Fruit fly (Drosophila melanogaster) whole organism, wandering third instar larva: ENCODE measurements around the gene PTPMT1.

ENCODE experiments used
- Abd-B ChIP-seq: fragments of >200 bp; optimal IDR thresholded peaks from 2 replicates; lab custom pipeline; 2017; ENCODE audit warnings: missing biosample characterization, missing genetic modification characterization
- CG32264 ChIP-seq: fragments of 200-800 bp; sonication (Bioruptor generic); optimal IDR thresholded peaks from 2 replicates; lab custom pipeline; 2016; ENCODE audit warnings: missing biosample characterization, missing genetic modification characterization
- CG9705 ChIP-seq: fragments of 200-800 bp; sonication (Bioruptor generic); optimal IDR thresholded peaks from 2 replicates; lab custom pipeline; 2018; ENCODE audit warnings: missing biosample characterization, mild to moderate bottlenecking, missing genetic modification characterization
- CrebA ChIP-seq: fragments of 200-800 bp; sonication (Bioruptor generic); optimal IDR thresholded peaks from 2 replicates; lab custom pipeline; 2016; ENCODE audit warnings: missing biosample characterization, mild to moderate bottlenecking, missing genetic modification characterization, borderline replicate concordance
- Dfd ChIP-seq: fragments of >200 bp; optimal IDR thresholded peaks from 2 replicates; lab custom pipeline; 2017; ENCODE audit warnings: missing biosample characterization, missing genetic modification characterization
- Dif ChIP-seq: fragments of 200-275, 200-300 bp; sonication (Bioruptor generic); optimal IDR thresholded peaks from 2 replicates; lab custom pipeline; 2018; ENCODE audit warnings: missing biosample characterization, missing genetic modification characterization; ENCODE audit not compliant: partially characterized antibody
- GATAd ChIP-seq: sonication (Bioruptor generic); optimal IDR thresholded peaks from 2 replicates; lab custom pipeline; 2016; ENCODE audit warnings: missing biosample characterization, missing genetic modification characterization
- HLH106 ChIP-seq: fragments of 200-800 bp; optimal IDR thresholded peaks from 3 replicates; lab custom pipeline; 2019; ENCODE audit warnings: missing biosample characterization, mild to moderate bottlenecking, missing genetic modification characterization, moderate library complexity
- Hnf4 ChIP-seq: fragments of 200-800 bp; sonication (Bioruptor generic); optimal IDR thresholded peaks from 2 replicates; lab custom pipeline; 2016; ENCODE audit warnings: missing biosample characterization, mild to moderate bottlenecking, missing genetic modification characterization
- Hr78 ChIP-seq: fragments of >200 bp; optimal IDR thresholded peaks from 2 replicates; lab custom pipeline; 2017; ENCODE audit warnings: missing biosample characterization, missing genetic modification characterization
- Hr83 ChIP-seq: fragments of 200-300 bp; sonication (Bioruptor generic); optimal IDR thresholded peaks from 2 replicates; lab custom pipeline; 2016; ENCODE audit warnings: missing biosample characterization, mild to moderate bottlenecking, missing genetic modification characterization, moderate library complexity; ENCODE audit not compliant: poor library complexity, severe bottlenecking
- Jra ChIP-seq: sonication (Bioruptor generic); optimal IDR thresholded peaks from 2 replicates; lab custom pipeline; 2016; ENCODE audit warnings: missing biosample characterization, missing genetic modification characterization
- Mio ChIP-seq: sonication (Bioruptor generic); optimal IDR thresholded peaks from 2 replicates; lab custom pipeline; 2016; ENCODE audit warnings: missing biosample characterization, missing genetic modification characterization
- Myc ChIP-seq: fragments of >200 bp; optimal IDR thresholded peaks from 2 replicates; lab custom pipeline; 2017
- N ChIP-seq: fragments of >200 bp; optimal IDR thresholded peaks from 2 replicates; lab custom pipeline; 2018; ENCODE audit warnings: missing biosample characterization, missing external identifiers, missing genetic modification characterization
- OdsH ChIP-seq: fragments of 200-800 bp; sonication (Bioruptor generic); optimal IDR thresholded peaks from 2 replicates; lab custom pipeline; 2016; ENCODE audit warnings: missing biosample characterization, mild to moderate bottlenecking, missing genetic modification characterization
- Rel ChIP-seq, 2 experiments: fragments of 200-800 bp; sonication (Bioruptor generic) in 1 of 2; optimal IDR thresholded peaks; 2 replicates in 1 of 2; 3 replicates in 1 of 2; lab custom pipeline; 2016 to 2019; ENCODE audit warnings: mild to moderate bottlenecking in 2 of 2, missing biosample characterization in 2 of 2, missing genetic modification characterization in 2 of 2, moderate library complexity in 1 of 2
- Sp1 ChIP-seq: fragments of 200-800 bp; sonication (Bioruptor generic); optimal IDR thresholded peaks from 3 replicates; lab custom pipeline; 2019; ENCODE audit warnings: missing biosample characterization, mild to moderate bottlenecking, missing genetic modification characterization, moderate library complexity
- Vsx2 ChIP-seq: fragments of 200-300, 225-300 bp; sonication (Bioruptor generic); optimal IDR thresholded peaks from 2 replicates; lab custom pipeline; 2018; ENCODE audit warnings: missing biosample characterization, missing genetic modification characterization; ENCODE audit not compliant: partially characterized antibody
- br ChIP-seq: fragments of 200-800 bp; sonication (Bioruptor generic); optimal IDR thresholded peaks from 2 replicates; lab custom pipeline; 2016; ENCODE audit warnings: missing biosample characterization, missing genetic modification characterization
- brk ChIP-seq: fragments of 200-800 bp; sonication (Bioruptor generic); optimal IDR thresholded peaks from 2 replicates; lab custom pipeline; 2016; ENCODE audit warnings: missing biosample characterization, mild to moderate bottlenecking, missing genetic modification characterization
- dl ChIP-seq, 2 experiments: fragments of 175-275, 200-275 bp in 1 of 2; fragments of 200-275 bp in 1 of 2; sonication (Bioruptor generic); optimal IDR thresholded peaks; lab custom pipeline; 2018; ENCODE audit warnings: mild to moderate bottlenecking in 2 of 2, missing biosample characterization in 2 of 2, missing genetic modification characterization in 2 of 2, moderate library complexity in 2 of 2; ENCODE audit not compliant: partially characterized antibody in 2 of 2, insufficient read depth in 1 of 2
- dmrt93B ChIP-seq: fragments of 200-800 bp; sonication (Bioruptor generic); optimal IDR thresholded peaks from 2 replicates; lab custom pipeline; 2018; ENCODE audit warnings: missing biosample characterization, mild to moderate bottlenecking, missing genetic modification characterization
- dsf ChIP-seq: sonication (Bioruptor generic); optimal IDR thresholded peaks from 2 replicates; lab custom pipeline; 2016; ENCODE audit warnings: missing biosample characterization, missing genetic modification characterization, borderline replicate concordance
- ey ChIP-seq: fragments of 200-800 bp; sonication (Bioruptor generic); optimal IDR thresholded peaks from 2 replicates; lab custom pipeline; 2016; ENCODE audit warnings: missing biosample characterization, missing genetic modification characterization
- foxo ChIP-seq, 2 experiments: fragments of 200-800 bp; sonication (Bioruptor generic); optimal IDR thresholded peaks; 2 replicates in 1 of 2; 3 replicates in 1 of 2; lab custom pipeline; 2016 to 2017; ENCODE audit warnings: missing biosample characterization in 2 of 2, missing genetic modification characterization in 2 of 2
- fru ChIP-seq: fragments of 200-800 bp; sonication (Bioruptor generic); optimal IDR thresholded peaks from 3 replicates; lab custom pipeline; 2016; ENCODE audit warnings: missing biosample characterization, mild to moderate bottlenecking, missing genetic modification characterization
- h ChIP-seq: fragments of 200-800 bp; sonication (Bioruptor generic); optimal IDR thresholded peaks from 3 replicates; lab custom pipeline; 2016; ENCODE audit warnings: missing biosample characterization, mild to moderate bottlenecking, missing genetic modification characterization
- jim ChIP-seq: fragments of 175-275, 200-325 bp; sonication (Bioruptor generic); optimal IDR thresholded peaks from 2 replicates; lab custom pipeline; 2016; ENCODE audit warnings: missing biosample characterization, mild to moderate bottlenecking, missing genetic modification characterization
- lola ChIP-seq: fragments of >200 bp; optimal IDR thresholded peaks from 2 replicates; lab custom pipeline; 2017; ENCODE audit warnings: missing biosample characterization, missing genetic modification characterization
- pan ChIP-seq: fragments of >200 bp; optimal IDR thresholded peaks from 2 replicates; lab custom pipeline; 2017
- psq ChIP-seq: fragments of 200-800 bp; sonication (Bioruptor generic); optimal IDR thresholded peaks from 3 replicates; lab custom pipeline; 2017; ENCODE audit warnings: missing biosample characterization, mild to moderate bottlenecking, missing genetic modification characterization, moderate library complexity
- rgr ChIP-seq: fragments of 200-800 bp; sonication (Bioruptor generic); optimal IDR thresholded peaks from 3 replicates; lab custom pipeline; 2016; ENCODE audit warnings: missing biosample characterization, mild to moderate bottlenecking, missing genetic modification characterization
- sage ChIP-seq: fragments of 200-800 bp; sonication (Bioruptor generic); optimal IDR thresholded peaks from 2 replicates; lab custom pipeline; 2016; ENCODE audit warnings: missing biosample characterization, mild to moderate bottlenecking, missing genetic modification characterization
- sv ChIP-seq: fragments of 200-800 bp; sonication (Bioruptor generic); optimal IDR thresholded peaks from 3 replicates; lab custom pipeline; 2016; ENCODE audit warnings: missing biosample characterization, missing genetic modification characterization
- tai ChIP-seq: sonication (Bioruptor generic); optimal IDR thresholded peaks from 2 replicates; lab custom pipeline; 2016; ENCODE audit warnings: missing biosample characterization, missing genetic modification characterization
- usp ChIP-seq: fragments of >200 bp; optimal IDR thresholded peaks from 2 replicates; lab custom pipeline; 2017; ENCODE audit warnings: missing biosample characterization, missing genetic modification characterization
- woc ChIP-seq: sonication (Bioruptor generic); optimal IDR thresholded peaks from 2 replicates; lab custom pipeline; 2016; ENCODE audit warnings: missing biosample characterization, mild to moderate bottlenecking, missing genetic modification characterization

The PTPMT1 gene

DNA sequence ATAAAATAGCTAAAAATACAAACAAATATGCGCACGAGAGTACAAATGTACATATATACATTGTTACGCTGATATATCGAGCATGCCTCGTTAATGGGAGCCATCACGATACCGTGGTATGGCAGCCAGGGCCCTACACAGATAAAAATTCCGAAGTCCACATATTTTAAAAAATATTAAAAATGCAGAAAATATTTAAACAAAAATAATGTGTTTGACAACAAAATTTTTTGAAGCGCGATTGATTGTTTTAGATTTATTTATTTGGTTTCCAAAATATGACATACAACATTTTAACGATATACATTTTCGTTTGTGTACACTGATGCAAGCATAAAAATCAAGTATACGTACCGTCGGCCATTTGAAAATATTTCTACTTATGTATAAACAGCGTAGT is 31.4 kb upstream of the PTPMT1 start:
- TF ChIP-seq jim (GFP tag; lab: Kevin White, UChicago): no peak
- no peak for TF ChIP-seq usp (GFP tag; lab: Kevin White, UChicago)
- TF ChIP-seq fru: peak; percentile 81
- peak; percentile 45 for TF ChIP-seq CG32264
- no peak for TF ChIP-seq Vsx2 (GFP tag; lab: Kevin White, UChicago)
- peak; percentile 58 for TF ChIP-seq psq (GFP tag; lab: Kevin White, UChicago)
- TF ChIP-seq pan (lab: Kevin White, UChicago): no peak
- peak in 1 of 2 experiments; percentile 82 for TF ChIP-seq foxo (GFP tag; optimal IDR thresholded peaks at IDR 0.05; lab: Kevin White, UChicago)
- peak; percentile 26 for TF ChIP-seq woc (GFP tag; lab: Kevin White, UChicago)
- no peak for TF ChIP-seq Hr78 (GFP tag; lab: Kevin White, UChicago)
- peak; percentile 57 for TF ChIP-seq Sp1 (GFP tag; lab: Kevin White, UChicago)
- no peak for TF ChIP-seq CrebA (GFP tag; lab: Kevin White, UChicago)
- no peak for TF ChIP-seq dl (GFP tag; optimal IDR thresholded peaks at IDR 0.05; lab: Kevin White, UChicago; ENCODE audit: insufficient read depth in 1 of 2, partially characterized antibody in 2 of 2)
- peak; percentile 83 for TF ChIP-seq OdsH
- peak; percentile 8 for TF ChIP-seq dmrt93B
- peak; percentile 82 for TF ChIP-seq rgr (GFP tag; lab: Kevin White, UChicago)
- peak; percentile 48 for TF ChIP-seq sage (GFP tag; lab: Kevin White, UChicago)
- no peak for TF ChIP-seq Hr83
- TF ChIP-seq Jra (GFP tag; lab: Kevin White, UChicago): peak; percentile 19
- TF ChIP-seq HLH106 (tag; lab: Kevin White, UChicago): peak; percentile 54
- TF ChIP-seq sv (GFP tag; lab: Kevin White, UChicago): peak; percentile 85
- peak; percentile 55 for TF ChIP-seq brk (GFP tag; lab: Kevin White, UChicago)
- peak; percentile 68 for TF ChIP-seq ey (GFP tag; lab: Kevin White, UChicago)
- TF ChIP-seq Mio: no peak
- no peak for TF ChIP-seq CG9705 (GFP tag; lab: Kevin White, UChicago)
- no peak for TF ChIP-seq lola (GFP tag; lab: Kevin White, UChicago)
- TF ChIP-seq h (GFP tag; lab: Kevin White, UChicago): peak; percentile 83
- TF ChIP-seq br: peak; percentile 71
- TF ChIP-seq Dif (GFP tag; lab: Kevin White, UChicago): no peak
- no peak for TF ChIP-seq Myc
- TF ChIP-seq Dfd (GFP tag; lab: Kevin White, UChicago): no peak
- no peak for TF ChIP-seq tai (GFP tag; lab: Kevin White, UChicago)
- no peak for TF ChIP-seq dsf (GFP tag; lab: Kevin White, UChicago)
- TF ChIP-seq Abd-B: no peak
- TF ChIP-seq GATAd (GFP tag; lab: Kevin White, UChicago): no peak
- peak; percentile 55 for TF ChIP-seq Hnf4
- TF ChIP-seq Rel (GFP tag; optimal IDR thresholded peaks at IDR 0.05; lab: Kevin White, UChicago): peak; percentile 8
- TF ChIP-seq Rel (tag; optimal IDR thresholded peaks at IDR 0.05; lab: Kevin White, UChicago): no peak
- TF ChIP-seq N (GFP tag; lab: Kevin White, UChicago): no peak

DNA sequence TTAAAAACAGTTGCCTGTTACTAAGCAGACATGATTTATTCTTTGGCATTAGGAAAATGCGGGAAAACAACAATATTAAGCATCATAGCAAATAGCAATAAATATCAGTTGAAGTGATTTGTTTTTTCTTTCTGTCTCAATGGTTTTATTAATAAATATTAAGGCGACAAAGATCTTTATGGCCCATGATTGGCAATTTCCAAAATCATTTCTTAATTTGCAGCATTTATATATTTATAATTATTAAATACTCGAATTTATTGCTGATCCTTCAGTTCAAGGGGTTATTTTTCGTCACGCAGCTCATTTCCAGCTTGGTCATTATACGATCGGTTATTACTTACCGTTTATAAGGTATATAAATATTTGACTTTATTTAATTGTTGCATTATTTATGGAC is 30.5 kb upstream of the PTPMT1 start:
- TF ChIP-seq OdsH (no peak), pan (lab: Kevin White, UChicago) (no peak), dsf (GFP tag; lab: Kevin White, UChicago) (no peak), Jra (GFP tag; lab: Kevin White, UChicago) (no peak), Dfd (GFP tag; lab: Kevin White, UChicago) (no peak), HLH106 (tag; lab: Kevin White, UChicago) (no peak), CrebA (GFP tag; lab: Kevin White, UChicago) (peak; percentile 23)

DNA sequence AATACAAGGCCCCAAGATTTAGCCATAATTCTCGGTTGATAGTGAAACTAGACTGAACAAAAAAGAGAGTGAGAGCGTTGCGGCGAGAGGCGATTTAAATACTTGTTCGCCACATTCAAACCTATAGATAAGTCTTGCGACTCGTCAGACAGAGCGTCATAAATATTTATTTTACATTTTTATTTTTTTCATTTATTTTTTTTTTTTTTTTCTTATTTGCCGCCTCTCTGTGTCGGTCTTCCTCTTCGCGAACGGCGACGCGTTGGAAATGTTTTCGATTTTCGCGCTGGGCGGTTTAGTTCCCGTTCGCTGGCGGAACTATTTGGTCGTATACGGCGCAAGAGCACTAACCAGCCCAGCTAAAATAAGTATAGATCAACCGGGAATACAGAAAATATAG is 30.1 kb upstream of the PTPMT1 start:
- TF ChIP-seq CG9705 (GFP tag; lab: Kevin White, UChicago) (no peak), brk (GFP tag; lab: Kevin White, UChicago) (peak; percentile 9), sage (GFP tag; lab: Kevin White, UChicago) (peak; percentile 15)
